Fruit fly (Drosophila melanogaster): ENCODE results near the gene mre11.

DNA sequence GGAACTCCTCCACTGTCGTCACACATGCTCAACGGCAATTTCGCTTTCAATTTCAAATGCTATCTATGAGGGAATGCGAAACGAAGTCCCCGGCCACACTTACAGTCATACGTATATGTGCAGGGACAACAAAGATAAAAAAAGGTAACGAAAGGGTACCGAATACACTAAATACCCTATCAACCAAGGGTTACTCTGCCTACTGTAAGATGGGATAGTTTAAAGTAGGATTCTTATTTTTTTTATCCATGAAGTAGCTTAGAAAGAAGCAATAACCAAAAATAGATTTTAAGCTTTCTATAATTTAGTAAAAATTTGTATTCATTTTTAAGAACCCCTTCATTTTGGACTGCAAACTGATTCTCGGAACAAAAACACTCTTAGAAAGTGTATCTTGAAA is 30.7 kb upstream of the mre11 start:
- TF ChIP-seq CG13204 (GFP tag; optimal IDR thresholded peaks at IDR 0.05): no peak
- no peak for TF ChIP-seq EcR (GFP tag; optimal IDR thresholded peaks at IDR 0.05)
